Fruit fly (Drosophila melanogaster): Measurements from ENCODE around the gene okr.

Gene okr

dm6 chr2L:3000517-3000934, 8.0 kb upstream of the okr start (continued):
- TF ChIP-seq CG2712 (tag; optimal IDR thresholded peaks at IDR 0.05): no peak
- TF ChIP-seq Hmx (GFP tag; optimal IDR thresholded peaks at IDR 0.05): no peak
- TF ChIP-seq CG17568 (GFP tag; optimal IDR thresholded peaks at IDR 0.05): no peak
- no peak for TF ChIP-seq Camta (GFP tag; optimal IDR thresholded peaks at IDR 0.05)
- peak; percentile 26 for TF ChIP-seq gsb-n (tag; optimal IDR thresholded peaks at IDR 0.05)
- TF ChIP-seq CG9727 (GFP tag; optimal IDR thresholded peaks at IDR 0.05): no peak
- no peak for TF ChIP-seq dpn (GFP tag; optimal IDR thresholded peaks at IDR 0.05)
- TF ChIP-seq CG10209 (GFP tag; optimal IDR thresholded peaks at IDR 0.05): no peak
- TF ChIP-seq CG9437 (GFP tag; optimal IDR thresholded peaks at IDR 0.05): no peak
- TF ChIP-seq dati (GFP tag; IDR thresholded peaks at IDR 0.05): no peak
- TF ChIP-seq CG9609 (GFP tag; optimal IDR thresholded peaks at IDR 0.05): no peak
- no peak for TF ChIP-seq sd (tag; optimal IDR thresholded peaks at IDR 0.05)
- TF ChIP-seq CG18599 (GFP tag; optimal IDR thresholded peaks at IDR 0.05): no peak
- no peak for TF ChIP-seq Ets97D (GFP tag; optimal IDR thresholded peaks at IDR 0.05)
- peak; percentile 79 for TF ChIP-seq kah (GFP tag; optimal IDR thresholded peaks at IDR 0.05)
- TF ChIP-seq CG2678 (tag; optimal IDR thresholded peaks at IDR 0.05): no peak
- TF ChIP-seq tin (GFP tag; optimal IDR thresholded peaks at IDR 0.05): no peak
- no peak for TF ChIP-seq CG4328 (GFP tag; optimal IDR thresholded peaks at IDR 0.05)
- no peak for TF ChIP-seq Ptx1 (GFP tag; IDR thresholded peaks at IDR 0.05)
- no peak for TF ChIP-seq CG10274 (GFP tag; optimal IDR thresholded peaks at IDR 0.05)
- TF ChIP-seq sisA (GFP tag; IDR thresholded peaks at IDR 0.05): no peak
- no peak for TF ChIP-seq lmd (GFP tag; IDR thresholded peaks at IDR 0.05)
- no peak for TF ChIP-seq CG8388 (GFP tag; optimal IDR thresholded peaks at IDR 0.05)
- no peak for TF ChIP-seq CG14014 (GFP tag; IDR thresholded peaks at IDR 0.05)
- no peak for TF ChIP-seq tup (GFP tag; optimal IDR thresholded peaks at IDR 0.05)
- TF ChIP-seq NK7.1 (GFP tag; optimal IDR thresholded peaks at IDR 0.05): no peak
- 0 out of 2 replicates have a peak, but pooled peaks have one; percentile 29 for TF ChIP-seq crol (GFP tag; IDR thresholded peaks at IDR 0.05)
- TF ChIP-seq Hr51 (GFP tag; optimal IDR thresholded peaks at IDR 0.05): no peak
- TF ChIP-seq ash1 (GFP tag; optimal IDR thresholded peaks at IDR 0.05): no peak
- TF ChIP-seq slou (GFP tag; optimal IDR thresholded peaks at IDR 0.05): no peak
- TF ChIP-seq lab (GFP tag; optimal IDR thresholded peaks at IDR 0.05): no peak
- TF ChIP-seq Med (GFP tag): no peak

dm6 chr2L:2999609-3000008, 7.0 kb upstream of the okr start:
- no peak for TF ChIP-seq CG7963 (GFP tag; IDR thresholded peaks at IDR 0.05; ENCODE audit: partially characterized antibody)
- peak; percentile 44 for TF ChIP-seq ac (GFP tag; optimal IDR thresholded peaks at IDR 0.05)
- TF ChIP-seq scrt (GFP tag; optimal IDR thresholded peaks at IDR 0.05): no peak
- TF ChIP-seq CG4820 (GFP tag; optimal IDR thresholded peaks at IDR 0.05): no peak
- no peak for TF ChIP-seq CG32772 (GFP tag; IDR thresholded peaks at IDR 0.05)
- TF ChIP-seq zen (tag; optimal IDR thresholded peaks at IDR 0.05): peak; percentile 41
- no peak for TF ChIP-seq CG18764 (GFP tag; optimal IDR thresholded peaks at IDR 0.05)
- TF ChIP-seq mld (GFP tag; IDR thresholded peaks at IDR 0.05; ENCODE audit: partially characterized antibody): no peak
- TF ChIP-seq CG9215 (GFP tag; IDR thresholded peaks at IDR 0.05): no peak
- TF ChIP-seq Ets65A (GFP tag): peak; percentile 9
- no peak for TF ChIP-seq CG8281 (tag; optimal IDR thresholded peaks at IDR 0.05)
- TF ChIP-seq usp (GFP tag; optimal IDR thresholded peaks at IDR 0.05): no peak
- TF ChIP-seq CG15479 (GFP tag; optimal IDR thresholded peaks at IDR 0.05): peak; percentile 88
- TF ChIP-seq onecut (GFP tag; IDR thresholded peaks at IDR 0.05): no peak
- peak; percentile 3 for TF ChIP-seq YL-1 (GFP tag; optimal IDR thresholded peaks at IDR 0.05)
- TF ChIP-seq jing (GFP tag; optimal IDR thresholded peaks at IDR 0.05): no peak
- TF ChIP-seq Sox102F (GFP tag; optimal IDR thresholded peaks at IDR 0.05): no peak
- peak; percentile 92 for TF ChIP-seq CG6254 (GFP tag; optimal IDR thresholded peaks at IDR 0.05)
- TF ChIP-seq pho (GFP tag; optimal IDR thresholded peaks at IDR 0.05): no peak
- TF ChIP-seq sens (GFP tag): peak; percentile 15
- no peak for TF ChIP-seq CG13894 (tag; optimal IDR thresholded peaks at IDR 0.05)
